Fruit fly (Drosophila melanogaster) whole organism, prepupa: ENCODE data around the gene Exn.

Experiments
- CG16779 ChIP-seq: fragments of 200-800 bp; sonication (Bioruptor generic); optimal IDR thresholded peaks from 3 replicates; lab custom pipeline; 2017; ENCODE audit warnings: missing biosample characterization, mild to moderate bottlenecking, missing genetic modification characterization
- CG6792 ChIP-seq: fragments of 200-800 bp; sonication (Bioruptor generic); optimal IDR thresholded peaks from 3 replicates; lab custom pipeline; 2016; ENCODE audit warnings: missing biosample characterization, missing genetic modification characterization
- Gug ChIP-seq: fragments of 200-800 bp; sonication (Bioruptor generic); IDR thresholded peaks from 2 replicates; pipeline ENCODE4 v1.3.6; 2022; ENCODE audit warnings: missing biosample characterization, missing genetic modification characterization
- Hr4 ChIP-seq: fragments of 200-800 bp; sonication (Bioruptor generic); optimal IDR thresholded peaks from 3 replicates; lab custom pipeline; 2016; ENCODE audit warnings: missing biosample characterization, missing genetic modification characterization
- Sox15 ChIP-seq: fragments of 200-800 bp; sonication (Bioruptor generic); optimal IDR thresholded peaks from 3 replicates; lab custom pipeline; 2016; ENCODE audit warnings: missing biosample characterization, missing genetic modification characterization

- TF ChIP-seq CG16779 (tag; lab: Kevin White, UChicago), result no peak
- no peak for TF ChIP-seq CG6792 (GFP tag; lab: Kevin White, UChicago)
- no peak for TF ChIP-seq Gug (GFP tag; lab: Robert Waterston, UW)
- no peak for TF ChIP-seq Hr4 (GFP tag; lab: Kevin White, UChicago)
- no peak for TF ChIP-seq Sox15
These were observed 72.6 kb downstream of the Exn start, which contains the start of the genes scaf6 and Papst2 for dm6 chr3L:17042297-17042921.
